Worm (Caenorhabditis elegans) whole organism, young adult: ENCODE data around the gene cul-2.

Experiments
- B0261.1 ChIP-seq: sonication (generic microtip); optimal IDR thresholded peaks from 2 replicates; lab custom pipeline; 2016; ENCODE audit warnings: mild to moderate bottlenecking, missing genetic modification characterization, moderate library complexity, missing compliant biosample characterization
- C17E4.6 ChIP-seq: fragments of 200-800 bp; sonication (Bioruptor generic); IDR thresholded peaks from 2 replicates; pipeline ENCODE4 v1.3.6; 2022; ENCODE audit warnings: missing genetic modification reagents, missing genetic modification characterization, missing compliant biosample characterization
- D2030.7 ChIP-seq: fragments of 200-800 bp; sonication (Bioruptor generic); IDR thresholded peaks from 2 replicates; pipeline ENCODE4 v1.3.6; 2022; ENCODE audit warnings: missing genetic modification reagents, missing genetic modification characterization, missing compliant biosample characterization
- F10E7.11 ChIP-seq: sonication (generic microtip); optimal IDR thresholded peaks from 2 replicates; lab custom pipeline; 2017; ENCODE audit warnings: mild to moderate bottlenecking, missing genetic modification characterization, moderate library complexity, missing compliant biosample characterization
- F49E8.2 ChIP-seq: sonication (generic microtip); optimal IDR thresholded peaks from 3 replicates; lab custom pipeline; 2017; ENCODE audit warnings: missing genetic modification characterization, mild to moderate bottlenecking, missing compliant biosample characterization, antibody characterized with exemption, moderate library complexity; ENCODE audit not compliant: insufficient read depth
- F55B11.4 ChIP-seq: sonication (generic microtip); optimal IDR thresholded peaks from 2 replicates; lab custom pipeline; 2016; ENCODE audit warnings: missing compliant biosample characterization, missing genetic modification characterization, borderline replicate concordance; ENCODE audit not compliant: insufficient read depth
- T26A5.8 ChIP-seq: sonication (generic microtip); optimal IDR thresholded peaks from 2 replicates; lab custom pipeline; 2016; ENCODE audit warnings: missing genetic modification characterization, missing compliant biosample characterization
- Y79H2A.3 ChIP-seq: fragments of 200-800 bp; sonication (Bioruptor generic); conservative IDR thresholded peaks from 2 replicates; pipeline ENCODE4 v1.3.6; 2022; ENCODE audit warnings: missing genetic modification reagents, missing genetic modification characterization, missing compliant biosample characterization
- akir-1 ChIP-seq: fragments of 200-800 bp; sonication (Bioruptor generic); optimal IDR thresholded peaks from 2 replicates; lab custom pipeline; 2018; ENCODE audit warnings: mild to moderate bottlenecking, missing genetic modification characterization, moderate library complexity, missing compliant biosample characterization
- aptf-3 ChIP-seq: fragments of 200-800 bp; sonication (Bioruptor generic); IDR thresholded peaks from 2 replicates; pipeline ENCODE4 v1.3.6; 2022; ENCODE audit warnings: missing genetic modification characterization, missing compliant biosample characterization
- attf-3 ChIP-seq: fragments of 200-800 bp; sonication (Bioruptor generic); conservative IDR thresholded peaks from 2 replicates; pipeline ENCODE4 v1.3.6; 2022; ENCODE audit warnings: missing genetic modification reagents, missing genetic modification characterization, missing compliant biosample characterization
- attf-5 ChIP-seq: fragments of 200-800 bp; sonication (Bioruptor generic); optimal IDR thresholded peaks from 2 replicates; lab custom pipeline; 2018; ENCODE audit warnings: mild to moderate bottlenecking, missing genetic modification characterization, missing compliant biosample characterization
- attf-6 ChIP-seq: fragments of 200-800 bp; sonication (Bioruptor generic); IDR thresholded peaks from 2 replicates; pipeline ENCODE4 v1.3.6; 2022; ENCODE audit warnings: missing genetic modification reagents, missing genetic modification characterization, missing compliant biosample characterization
- bed-2 ChIP-seq: fragments of 200-800 bp; sonication (Bioruptor generic); IDR thresholded peaks from 2 replicates; pipeline ENCODE4 v1.3.6; 2022; ENCODE audit warnings: missing genetic modification reagents, missing genetic modification characterization, missing compliant biosample characterization
- cebp-1 ChIP-seq, 2 experiments: fragments of 200-800 bp in 1 of 2; sonication (Bioruptor generic) in 1 of 2; sonication (generic microtip) in 1 of 2; IDR thresholded peaks in 1 of 2; optimal IDR thresholded peaks in 1 of 2; 2 replicates each; pipeline versions ENCODE4 v1.3.6 to Lab custom; 2017 to 2022; ENCODE audit warnings: missing compliant biosample characterization in 2 of 2, missing genetic modification characterization in 2 of 2, mild to moderate bottlenecking in 1 of 2, missing genetic modification reagents in 1 of 2, moderate library complexity in 1 of 2
- cebp-2 ChIP-seq: fragments of 200-800 bp; sonication (Bioruptor generic); IDR thresholded peaks from 2 replicates; pipeline ENCODE4 v1.3.6; 2022; ENCODE audit warnings: missing genetic modification characterization, missing compliant biosample characterization
- ceh-100 ChIP-seq: fragments of 200-800 bp; sonication (Bioruptor generic); IDR thresholded peaks from 2 replicates; pipeline ENCODE4 v1.3.6; 2022; ENCODE audit warnings: missing genetic modification reagents, missing genetic modification characterization, missing compliant biosample characterization
- ceh-27 ChIP-seq: fragments of 200-800 bp; sonication (Bioruptor generic); optimal IDR thresholded peaks from 2 replicates; lab custom pipeline; 2018; ENCODE audit warnings: mild to moderate bottlenecking, missing genetic modification characterization, moderate library complexity, missing compliant biosample characterization
- dox-1 ChIP-seq: fragments of 200-800 bp; sonication (Bioruptor generic); IDR thresholded peaks from 2 replicates; pipeline ENCODE4 v1.3.6; 2022; ENCODE audit warnings: missing genetic modification reagents, missing genetic modification characterization, missing compliant biosample characterization
- egrh-3 ChIP-seq: fragments of 200-800 bp; sonication (Bioruptor generic); IDR thresholded peaks from 2 replicates; pipeline ENCODE4 v1.3.6; 2022; ENCODE audit warnings: missing genetic modification reagents, missing genetic modification characterization, missing compliant biosample characterization
- ekl-4 ChIP-seq: fragments of 200-800 bp; sonication (Bioruptor generic); IDR thresholded peaks from 2 replicates; pipeline ENCODE4 v1.3.6; 2022; ENCODE audit warnings: missing genetic modification reagents, missing genetic modification characterization, missing compliant biosample characterization
- gei-17 ChIP-seq: fragments of 200-800 bp; sonication (Bioruptor generic); optimal IDR thresholded peaks from 2 replicates; lab custom pipeline; 2018; ENCODE audit warnings: mild to moderate bottlenecking, missing genetic modification characterization, missing compliant biosample characterization
- let-526 ChIP-seq: fragments of 200-800 bp; sonication (Bioruptor generic); IDR thresholded peaks from 2 replicates; pipeline ENCODE4 v1.3.6; 2022; ENCODE audit warnings: missing genetic modification reagents, missing genetic modification characterization, missing compliant biosample characterization
- let-607 ChIP-seq, 2 experiments: fragments of 200-800 bp in 1 of 2; sonication (Bioruptor generic) in 1 of 2; sonication (generic microtip) in 1 of 2; optimal IDR thresholded peaks; 2 replicates each; lab custom pipeline; 2016 to 2018; ENCODE audit warnings: mild to moderate bottlenecking in 2 of 2, missing compliant biosample characterization in 2 of 2, missing genetic modification characterization in 2 of 2, moderate library complexity in 2 of 2, missing genotype in 1 of 2
- lin-26 ChIP-seq: fragments of 200-800 bp; sonication (Bioruptor generic); IDR thresholded peaks from 2 replicates; pipeline ENCODE4 v1.3.6; 2022; ENCODE audit warnings: missing genetic modification reagents, missing genetic modification characterization, missing compliant biosample characterization
- lin-35 ChIP-seq, 3 experiments: fragments of 150-350 bp in 2 of 3; sonication (generic microtip) in 1 of 3; optimal IDR thresholded peaks; 2 replicates each; lab custom pipeline; 2014 to 2018; ENCODE audit warnings: missing biosample characterization in 3 of 3, missing genetic modification characterization in 3 of 3, missing genetic modification reagents in 3 of 3
- lsy-27 ChIP-seq: sonication (generic microtip); optimal IDR thresholded peaks from 2 replicates; lab custom pipeline; 2017; ENCODE audit warnings: missing genetic modification characterization, mild to moderate bottlenecking, missing compliant biosample characterization, antibody characterized with exemption, missing genotype, borderline replicate concordance; ENCODE audit not compliant: insufficient read depth
- madf-10 ChIP-seq: sonication (generic microtip); optimal IDR thresholded peaks from 2 replicates; lab custom pipeline; 2016; ENCODE audit warnings: mild to moderate bottlenecking, missing genetic modification characterization, missing compliant biosample characterization
- madf-8 ChIP-seq: fragments of 200-800 bp; sonication (Bioruptor generic); conservative IDR thresholded peaks from 2 replicates; pipeline ENCODE4 v1.3.6; 2022; ENCODE audit warnings: missing genetic modification reagents, missing genetic modification characterization, missing compliant biosample characterization
- mcd-1 ChIP-seq: fragments of 200-800 bp; sonication (Bioruptor generic); IDR thresholded peaks from 2 replicates; pipeline ENCODE4 v1.3.6; 2022; ENCODE audit warnings: missing genetic modification reagents, missing genetic modification characterization, missing compliant biosample characterization
- mel-28 ChIP-seq: sonication (generic microtip); optimal IDR thresholded peaks from 2 replicates; lab custom pipeline; 2016; ENCODE audit warnings: borderline replicate concordance, mild to moderate bottlenecking, missing genetic modification characterization, missing compliant biosample characterization
- mes-4 ChIP-seq: sonication (generic microtip); optimal IDR thresholded peaks from 2 replicates; lab custom pipeline; 2016; ENCODE audit warnings: missing genotype, missing genetic modification characterization, missing compliant biosample characterization
- mxl-1 ChIP-seq: sonication (generic microtip); optimal IDR thresholded peaks from 2 replicates; lab custom pipeline; 2016; ENCODE audit warnings: missing genetic modification characterization, missing compliant biosample characterization
- nhr-120 ChIP-seq: fragments of 200-800 bp; sonication (Bioruptor generic); IDR thresholded peaks from 2 replicates; pipeline ENCODE4 v1.3.6; 2022; ENCODE audit warnings: missing genetic modification characterization, missing compliant biosample characterization
- nhr-179 ChIP-seq: sonication (generic microtip); optimal IDR thresholded peaks from 2 replicates; lab custom pipeline; 2016; ENCODE audit warnings: mild to moderate bottlenecking, missing genetic modification characterization, missing compliant biosample characterization
- nhr-27 ChIP-seq: fragments of 200-800 bp; sonication (Bioruptor generic); optimal IDR thresholded peaks from 2 replicates; lab custom pipeline; 2018; ENCODE audit warnings: mild to moderate bottlenecking, missing genetic modification characterization, moderate library complexity, missing compliant biosample characterization
- nhr-90 ChIP-seq: sonication (generic microtip); optimal IDR thresholded peaks from 2 replicates; lab custom pipeline; 2016; ENCODE audit warnings: missing genotype, mild to moderate bottlenecking, missing genetic modification characterization, missing compliant biosample characterization
- rpc-1 ChIP-seq, 2 experiments: fragments of 150-350 bp in 1 of 2; sonication (generic microtip) in 1 of 2; optimal IDR thresholded peaks; 2 replicates each; lab custom pipeline; 2014 to 2018; ENCODE audit warnings: missing biosample characterization in 1 of 2, missing genetic modification characterization in 1 of 2, missing genetic modification reagents in 1 of 2, missing genotype in 1 of 2
- snpc-3.4 ChIP-seq: sonication (generic microtip); optimal IDR thresholded peaks from 2 replicates; lab custom pipeline; 2017; ENCODE audit warnings: missing genetic modification characterization, mild to moderate bottlenecking, missing compliant biosample characterization, antibody characterized with exemption, moderate library complexity, missing genotype, missing genetic modification reagents
- snpc-4 ChIP-seq, 5 experiments: fragments of 150-350 bp in 1 of 5; sonication (generic microtip) in 4 of 5; optimal IDR thresholded peaks; 2 replicates each; lab custom pipeline; 2014 to 2018; ENCODE audit warnings: missing genetic modification characterization in 5 of 5, missing biosample characterization in 3 of 5, antibody characterized with exemption in 2 of 5, mild to moderate bottlenecking in 2 of 5, missing compliant biosample characterization in 2 of 5, missing genotype in 2 of 5, moderate library complexity in 2 of 5, missing genetic modification reagents in 1 of 5
- somi-1 ChIP-seq: fragments of 200-800 bp; sonication (Bioruptor generic); optimal IDR thresholded peaks from 2 replicates; lab custom pipeline; 2018; ENCODE audit warnings: mild to moderate bottlenecking, missing genetic modification characterization, missing compliant biosample characterization
- tbp1 ChIP-seq: fragments of 200-800 bp; sonication (Bioruptor generic); optimal IDR thresholded peaks from 2 replicates; lab custom pipeline; 2018; ENCODE audit warnings: mild to moderate bottlenecking, missing genetic modification characterization, missing compliant biosample characterization
- unc-130 ChIP-seq: sonication (generic microtip); optimal IDR thresholded peaks from 2 replicates; lab custom pipeline; 2016; ENCODE audit warnings: missing genetic modification reagents, missing genetic modification characterization, missing compliant biosample characterization
- unc-62 ChIP-seq: fragments of 150-350 bp; optimal IDR thresholded peaks from 2 replicates; lab custom pipeline; 2014; ENCODE audit warnings: missing biosample characterization, missing genetic modification reagents, missing genetic modification characterization
- ztf-26 ChIP-seq: sonication (generic microtip); optimal IDR thresholded peaks from 2 replicates; lab custom pipeline; 2017; ENCODE audit warnings: missing genetic modification characterization, missing compliant biosample characterization
- ztf-6 ChIP-seq: fragments of 200-800 bp; sonication (Bioruptor generic); IDR thresholded peaks from 2 replicates; pipeline ENCODE4 v1.3.6; 2022; ENCODE audit warnings: missing genetic modification reagents, missing genetic modification characterization, missing compliant biosample characterization

cul-2 gene

ce11 chrIII:13643534-13643933 is 43.5 kb upstream of the cul-2 start, which contains the start of the genes drr-2 and set-16 (continued):
- TF ChIP-seq T26A5.8 (tag; lab: Kevin White, UChicago) (peak; percentile 75), dox-1 (GFP tag; lab: Robert Waterston, UW) (peak; percentile 100), rpc-1 (optimal IDR thresholded peaks at IDR 0.05; lab: Kevin White, UChicago) (peak; percentile 19), rpc-1 (tag; optimal IDR thresholded peaks at IDR 0.05; lab: Kevin White, UChicago) (peak; percentile 14), B0261.1 (tag; lab: Kevin White, UChicago) (peak; percentile 30), akir-1 (GFP tag; lab: Kevin White, UChicago) (peak; percentile 80), let-526 (GFP tag; lab: Robert Waterston, UW) (peak; percentile 97), mel-28 (tag; lab: Kevin White, UChicago) (peak; percentile 85), mes-4 (tag; lab: Kevin White, UChicago) (peak; percentile 71), ekl-4 (GFP tag; lab: Robert Waterston, UW) (peak; percentile 99), nhr-179 (tag; lab: Kevin White, UChicago) (peak; percentile 65), nhr-27 (tag; lab: Kevin White, UChicago) (peak; percentile 68), cebp-2 (GFP tag; lab: Robert Waterston, UW) (peak; percentile 92; the same call in 1 of the 2 replicates), gei-17 (peak; percentile 93), cebp-1 (GFP tag; IDR thresholded peaks at IDR 0.05; lab: Robert Waterston, UW) (peak; percentile 80), cebp-1 (tag; optimal IDR thresholded peaks at IDR 0.05; lab: Kevin White, UChicago) (peak; percentile 97), C17E4.6 (peak; percentile 98), F49E8.2 (tag; lab: Kevin White, UChicago) (peak; percentile 98), nhr-90 (tag; lab: Kevin White, UChicago) (peak; percentile 87), D2030.7 (GFP tag; lab: Robert Waterston, UW) (peak; percentile 100), madf-8 (peak; percentile 88), let-607 (tag; optimal IDR thresholded peaks at IDR 0.05; lab: Kevin White, UChicago) (peak; percentile 92 to 96), tbp1 (GFP tag; lab: Kevin White, UChicago) (peak; percentile 82), mcd-1 (GFP tag; lab: Robert Waterston, UW) (peak; percentile 98), egrh-3 (GFP tag; lab: Robert Waterston, UW) (peak; percentile 71), mxl-1 (no peak), lin-35 (GFP tag; optimal IDR thresholded peaks at IDR 0.05; lab: Kevin White, UChicago) (peak in 2 of 3 experiments; percentile 85 to 96), ztf-6 (GFP tag; lab: Robert Waterston, UW) (peak; percentile 89), F10E7.11 (tag; lab: Kevin White, UChicago) (peak; percentile 58), lin-26 (GFP tag; lab: Robert Waterston, UW) (peak; percentile 93), nhr-120 (GFP tag; lab: Robert Waterston, UW) (peak; percentile 95; the same call in 1 of the 2 replicates), snpc-3.4 (tag; lab: Kevin White, UChicago) (peak; percentile 94), unc-62 (GFP tag; lab: Kevin White, UChicago) (no peak), attf-5 (GFP tag; lab: Kevin White, UChicago) (peak; percentile 100), bed-2 (GFP tag; lab: Robert Waterston, UW) (peak; percentile 80; the same call in 1 of the 2 replicates), ceh-100 (peak; percentile 90), attf-6 (GFP tag; lab: Robert Waterston, UW) (peak; percentile 87), attf-3 (peak; percentile 78), madf-10 (peak; percentile 94), aptf-3 (GFP tag; lab: Robert Waterston, UW) (no peak), ztf-26 (tag; lab: Kevin White, UChicago) (peak; percentile 99), F55B11.4 (tag; lab: Kevin White, UChicago) (no peak), lsy-27 (tag; lab: Kevin White, UChicago) (peak; percentile 82), somi-1 (GFP tag; lab: Kevin White, UChicago) (peak; percentile 98), unc-130 (GFP tag; lab: Kevin White, UChicago) (peak; percentile 96), ceh-27 (GFP tag; lab: Kevin White, UChicago) (peak; percentile 99), snpc-4 (GFP tag; optimal IDR thresholded peaks at IDR 0.05; lab: Kevin White, UChicago) (peak; percentile 63), snpc-4 (tag; optimal IDR thresholded peaks at IDR 0.05; lab: Kevin White, UChicago) (peak; percentile 83 to 94 (median 86)), Y79H2A.3 (GFP tag; lab: Robert Waterston, UW) (peak; percentile 96)
